Fruit fly (Drosophila melanogaster): ENCODE data around the gene jar.

DNA sequence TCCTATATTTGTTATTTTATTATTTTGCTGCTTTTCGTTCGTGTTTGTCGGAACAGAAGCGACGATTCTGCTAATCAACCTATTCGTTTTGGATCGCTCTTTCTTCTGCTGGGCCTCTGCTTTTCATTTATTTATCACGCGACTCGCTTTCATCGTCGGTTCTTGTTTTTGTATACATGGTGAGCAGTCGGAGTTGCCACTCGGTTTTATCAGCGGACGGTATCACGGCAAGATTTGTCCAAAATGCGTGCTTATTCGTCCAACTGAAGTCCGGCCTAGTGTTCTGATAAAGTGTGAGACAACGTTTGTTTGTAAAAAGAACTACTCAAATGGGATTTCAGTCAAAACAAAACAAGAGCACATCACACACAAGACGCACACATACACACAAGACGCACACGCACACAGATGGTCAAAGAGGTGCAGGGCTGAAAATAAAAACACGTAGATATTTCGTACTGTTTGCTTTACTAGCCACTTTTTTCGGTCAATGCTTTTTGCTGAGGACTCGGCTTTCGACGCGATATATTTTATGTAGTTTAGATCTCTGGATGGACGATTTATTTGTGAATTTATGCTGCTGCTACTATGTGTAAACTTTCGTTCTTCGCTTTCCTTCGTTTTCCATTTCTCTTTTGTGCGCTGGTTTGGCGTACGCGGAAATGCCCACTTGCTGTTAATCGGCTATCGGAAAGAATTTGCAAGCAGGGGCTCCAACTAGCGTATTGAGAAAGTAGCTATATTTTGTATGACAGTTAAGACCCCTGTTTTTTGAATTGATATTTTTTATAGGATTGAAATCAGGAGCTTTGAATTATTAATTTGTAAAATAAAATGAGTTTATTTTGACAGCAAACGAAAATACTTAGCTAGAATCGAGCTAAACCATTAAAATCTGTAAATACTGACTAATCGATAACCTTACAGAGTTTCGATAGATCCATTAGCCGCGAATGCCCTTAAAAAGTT lies 49.4 kb downstream of the jar start, which contains the start of gene twin:
- no peak for TF ChIP-seq insv (optimal IDR thresholded peaks at IDR 0.05)
- TF ChIP-seq Sin3A (optimal IDR thresholded peaks at IDR 0.05): no peak
